Fruit fly (Drosophila melanogaster) ovary, adult (tissue): ENCODE measurements around the gene CG45049.

Experiments
- CG17801 ChIP-seq: fragments of 200-800 bp; optimal IDR thresholded peaks from 2 replicates; lab custom pipeline; 2019; ENCODE audit warnings: missing biosample characterization, mild to moderate bottlenecking, missing genetic modification characterization, moderate library complexity; ENCODE audit not compliant: partially characterized antibody

Gene CG45049

dm6 chr3R:22751698-22752097 lies 24.9 kb downstream of the CG45049 start:
- TF ChIP-seq CG17801 (GFP tag; lab: Kevin White, UChicago), result no peak

dm6 chr3R:22752929-22753328 lies 26.2 kb downstream of the CG45049 start:
- TF ChIP-seq CG17801 (GFP tag; lab: Kevin White, UChicago), result no peak

- no peak for TF ChIP-seq CG17801 (GFP tag; lab: Kevin White, UChicago)
Observed at dm6 chr3R:22753600-22753894, 26.8 kb downstream of the CG45049 start.

- TF ChIP-seq CG17801 (GFP tag; lab: Kevin White, UChicago), result no peak
Observed at dm6 chr3R:22753895-22754774, 27.4 kb downstream of the CG45049 start.

dm6 chr3R:22755187-22755777 lies 28.5 kb downstream of the CG45049 start:
- no peak for TF ChIP-seq CG17801 (GFP tag; lab: Kevin White, UChicago)

- TF ChIP-seq CG17801 (GFP tag; lab: Kevin White, UChicago), result no peak
Observed at dm6 chr3R:22756289-22756688, 29.5 kb downstream of the CG45049 start.

dm6 chr3R:22757117-22757516 lies 30.4 kb downstream of the CG45049 start:
- TF ChIP-seq CG17801 (GFP tag; lab: Kevin White, UChicago), result no peak

dm6 chr3R:22760988-22761387 lies 34.2 kb downstream of the CG45049 start, which contains the start of gene Nepl13:
Gene Nepl13, minus strand, starts transcription at chr3R:22761076.
- TF ChIP-seq CG17801 (GFP tag; lab: Kevin White, UChicago), result no peak

- TF ChIP-seq CG17801 (GFP tag; lab: Kevin White, UChicago), result no peak
Observed at dm6 chr3R:22763587-22763986, 36.8 kb downstream of the CG45049 start, which contains the start of gene Nepl14. Gene Nepl14, minus strand, starts transcription at chr3R:22763711.

dm6 chr3R:22766072-22766471 lies 39.3 kb downstream of the CG45049 start, which contains the start of gene Nepl15:
Gene Nepl15, minus strand, starts transcription at chr3R:22766172.
- TF ChIP-seq CG17801 (GFP tag; lab: Kevin White, UChicago), result no peak

dm6 chr3R:22767599-22767998 lies 40.8 kb downstream of the CG45049 start, which contains the start of gene CG13841:
Gene CG13841, minus strand, starts transcription at chr3R:22767699.
- TF ChIP-seq CG17801 (GFP tag; lab: Kevin White, UChicago), result no peak

- no peak for TF ChIP-seq CG17801 (GFP tag; lab: Kevin White, UChicago)
Observed at dm6 chr3R:22768633-22769032, 41.9 kb downstream of the CG45049 start, which contains the start of gene CG43091. Gene CG43091, minus strand, starts transcription at chr3R:22768733.

- TF ChIP-seq CG17801 (GFP tag; lab: Kevin White, UChicago), result no peak
Observed at dm6 chr3R:22769567-22769966, 42.8 kb downstream of the CG45049 start, which contains the start of gene CG43092. Gene CG43092, minus strand, starts transcription at chr3R:22769667.

dm6 chr3R:22770207-22770606 lies 43.4 kb downstream of the CG45049 start, which contains the start of gene CG43093:
Gene CG43093, minus strand, starts transcription at chr3R:22770307.
- no peak for TF ChIP-seq CG17801 (GFP tag; lab: Kevin White, UChicago)

dm6 chr3R:22770887-22771286 lies 44.1 kb downstream of the CG45049 start, which contains the start of gene CG43094:
Gene CG43094, minus strand, starts transcription at chr3R:22770987.
- TF ChIP-seq CG17801 (GFP tag; lab: Kevin White, UChicago), result no peak
